Worm (Caenorhabditis elegans): Measurements from ENCODE around the gene T02B11.8.

- TF ChIP-seq mxl-3 (GFP tag; optimal IDR thresholded peaks at IDR 0.05) = no peak
- TF ChIP-seq arid-1 (GFP tag; conservative IDR thresholded peaks at IDR 0.05) = no peak
- TF ChIP-seq lir-3 (tag; optimal IDR thresholded peaks at IDR 0.05) = no peak
- no peak for TF ChIP-seq ama-1 (optimal IDR thresholded peaks at IDR 0.05)
- TF ChIP-seq Y48G9A.11 (GFP tag; IDR thresholded peaks at IDR 0.05) = no peak
- TF ChIP-seq ces-1 (GFP tag; optimal IDR thresholded peaks at IDR 0.05) = no peak
Measured at ce11 chrV:854966-855365, 23.5 kb downstream of the T02B11.8 start, which contains the start of gene K09C6.9.
